Fruit fly (Drosophila melanogaster) whole organism, adult: ENCODE measurements around the gene CG9641.

Experiments used
- CG11617 ChIP-seq: fragments of 200-800 bp; sonication (Bioruptor generic); optimal IDR thresholded peaks from 2 replicates; lab custom pipeline; 2017; ENCODE audit warnings: mild to moderate bottlenecking, missing biosample characterization, missing genetic modification reagents, missing genetic modification characterization
- CG1620 ChIP-seq: fragments of 200-800 bp; sonication (Bioruptor generic); optimal IDR thresholded peaks from 2 replicates; lab custom pipeline; 2016; ENCODE audit warnings: missing biosample characterization, missing genetic modification characterization
- CG5204 ChIP-seq: fragments of 200-800 bp; sonication (Bioruptor generic); optimal IDR thresholded peaks from 2 replicates; lab custom pipeline; 2016; ENCODE audit warnings: missing biosample characterization, missing genetic modification characterization
- CG7045 ChIP-seq: fragments of 200-800 bp; sonication (Bioruptor generic); optimal IDR thresholded peaks from 2 replicates; lab custom pipeline; 2017; ENCODE audit warnings: missing biosample characterization, mild to moderate bottlenecking, missing genetic modification characterization
- CG7101 ChIP-seq: fragments of 200-800 bp; sonication (Bioruptor generic); optimal IDR thresholded peaks from 2 replicates; lab custom pipeline; 2018; ENCODE audit warnings: missing biosample characterization, mild to moderate bottlenecking, missing genetic modification characterization, moderate library complexity
- Crg-1 ChIP-seq: fragments of 200-800 bp; sonication (Bioruptor generic); optimal IDR thresholded peaks from 2 replicates; lab custom pipeline; 2016; ENCODE audit warnings: missing biosample characterization, missing genetic modification characterization
- Mnt ChIP-seq: fragments of 200-800 bp; sonication (Bioruptor generic); optimal IDR thresholded peaks from 2 replicates; lab custom pipeline; 2016; ENCODE audit warnings: missing biosample characterization, mild to moderate bottlenecking, missing genetic modification characterization
- bab1 ChIP-seq: fragments of 200-800 bp; sonication (Bioruptor generic); optimal IDR thresholded peaks from 3 replicates; lab custom pipeline; 2019; ENCODE audit warnings: missing biosample characterization, mild to moderate bottlenecking, missing genetic modification characterization, moderate library complexity
- cnc ChIP-seq, 2 experiments: fragments of >200 bp; optimal IDR thresholded peaks; 2 replicates each; lab custom pipeline; 2017
- ovo ChIP-seq: fragments of 200-800 bp; sonication (Bioruptor generic); optimal IDR thresholded peaks from 2 replicates; lab custom pipeline; 2016; ENCODE audit warnings: missing biosample characterization, missing genetic modification characterization
- pad ChIP-seq: fragments of 200-800 bp; sonication (Bioruptor generic); optimal IDR thresholded peaks from 3 replicates; lab custom pipeline; 2017; ENCODE audit warnings: missing biosample characterization, missing genetic modification characterization, mild to moderate bottlenecking, moderate library complexity, missing genetic modification reagents
- tj ChIP-seq: fragments of 200-800 bp; sonication (Bioruptor generic); optimal IDR thresholded peaks from 3 replicates; lab custom pipeline; 2017; ENCODE audit warnings: missing biosample characterization, mild to moderate bottlenecking, missing genetic modification characterization, moderate library complexity
- toe ChIP-seq: fragments of 200-800 bp; sonication (Bioruptor generic); optimal IDR thresholded peaks from 2 replicates; lab custom pipeline; 2016; ENCODE audit warnings: missing biosample characterization, missing genetic modification characterization

DNA sequence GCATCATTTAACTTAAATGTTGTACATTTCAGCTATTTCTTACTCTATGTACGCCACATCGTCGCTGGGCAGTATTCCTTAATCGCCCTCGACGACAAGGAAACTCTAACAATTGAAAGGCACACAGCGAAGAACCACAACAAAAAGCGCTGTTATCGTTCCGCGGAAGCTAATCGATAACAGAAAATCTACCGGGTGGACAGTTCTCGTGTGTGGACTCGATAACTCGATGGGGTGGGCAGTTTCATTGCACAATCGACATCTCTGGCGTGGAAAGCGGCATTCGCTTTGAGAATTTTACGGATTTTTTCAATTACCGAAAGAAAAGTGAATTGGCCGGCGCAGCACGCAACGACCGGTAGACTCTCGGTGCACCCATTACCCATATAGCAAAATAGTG is 46.3 kb upstream of the CG9641 start, which contains the start of the genes alpha4GT1 and Prp40:
- TF ChIP-seq CG7101 (tag; lab: Kevin White, UChicago) (no peak), toe (GFP tag; lab: Kevin White, UChicago) (no peak), CG5204 (GFP tag; lab: Kevin White, UChicago) (no peak), cnc (optimal IDR thresholded peaks at IDR 0.05; lab: Kevin White, UChicago) (no peak), bab1 (peak; percentile 16), CG11617 (GFP tag; lab: Kevin White, UChicago) (no peak), CG1620 (GFP tag; lab: Kevin White, UChicago) (no peak), pad (GFP tag; lab: Kevin White, UChicago) (no peak), tj (GFP tag; lab: Kevin White, UChicago) (no peak), CG7045 (GFP tag; lab: Kevin White, UChicago) (no peak), Crg-1 (GFP tag; lab: Kevin White, UChicago) (no peak), Mnt (GFP tag; lab: Kevin White, UChicago) (peak; percentile 31), ovo (GFP tag; lab: Kevin White, UChicago) (no peak)
